Worm (Caenorhabditis elegans) whole organism, L1 larva: ENCODE measurements around the gene tra-4.

Experiments
- C04F5.9 ChIP-seq: sonication (generic microtip); optimal IDR thresholded peaks from 2 replicates; lab custom pipeline; 2016; ENCODE audit warnings: missing genetic modification characterization, missing compliant biosample characterization
- C16A3.4 ChIP-seq: fragments of 150-350 bp; optimal IDR thresholded peaks from 2 replicates; lab custom pipeline; 2014; ENCODE audit warnings: missing biosample characterization, missing genetic modification characterization
- F16B12.6 ChIP-seq: fragments of 150-350 bp; optimal IDR thresholded peaks from 2 replicates; lab custom pipeline; 2014; ENCODE audit warnings: missing biosample characterization, missing genetic modification characterization
- Y116A8C.19 ChIP-seq: sonication (generic microtip); optimal IDR thresholded peaks from 2 replicates; lab custom pipeline; 2016; ENCODE audit warnings: missing compliant biosample characterization, missing genetic modification characterization, borderline replicate concordance
- alr-1 ChIP-seq: fragments of 200-800 bp; sonication (Bioruptor generic); optimal IDR thresholded peaks from 2 replicates; lab custom pipeline; 2018; ENCODE audit warnings: borderline replicate concordance, mild to moderate bottlenecking, missing genetic modification characterization, missing compliant biosample characterization
- ama-1 ChIP-seq: fragments of 150-350 bp; optimal IDR thresholded peaks from 2 replicates; lab custom pipeline; 2014
- ceh-8 ChIP-seq: fragments of 200-800 bp; sonication (Bioruptor generic); optimal IDR thresholded peaks from 2 replicates; lab custom pipeline; 2018; ENCODE audit warnings: mild to moderate bottlenecking, missing genetic modification characterization, moderate library complexity, missing compliant biosample characterization
- ceh-82 ChIP-seq, 3 experiments: fragments of 150-350 bp in 1 of 3; sonication (generic microtip) in 2 of 3; optimal IDR thresholded peaks; 2 replicates each; lab custom pipeline; 2014 to 2017; ENCODE audit warnings: missing biosample characterization in 3 of 3, missing genetic modification characterization in 3 of 3
- ceh-88 ChIP-seq: fragments of 200-800 bp; sonication (Bioruptor generic); IDR thresholded peaks from 2 replicates; pipeline ENCODE4 v1.3.6; 2022; ENCODE audit warnings: missing genetic modification characterization, missing compliant biosample characterization
- ces-1 ChIP-seq: fragments of 150-350 bp; optimal IDR thresholded peaks from 2 replicates; lab custom pipeline; 2014; ENCODE audit warnings: missing biosample characterization, missing genetic modification reagents, missing genetic modification characterization
- dpl-1 ChIP-seq, 3 experiments: fragments of 150-350 bp in 2 of 3; sonication (generic microtip) in 1 of 3; optimal IDR thresholded peaks; 2 replicates each; lab custom pipeline; 2014 to 2017; ENCODE audit warnings: missing biosample characterization in 3 of 3, missing genetic modification characterization in 3 of 3, missing genetic modification reagents in 3 of 3
- dsc-1 ChIP-seq: sonication (generic microtip); optimal IDR thresholded peaks from 2 replicates; lab custom pipeline; 2016; ENCODE audit warnings: mild to moderate bottlenecking, missing genetic modification characterization, missing compliant biosample characterization
- efl-1 ChIP-seq, 4 experiments: fragments of 150-350 bp; optimal IDR thresholded peaks in 3 of 4; peaks in 1 of 4; 1 replicate in 1 of 4; 2 replicates in 3 of 4; lab custom pipeline; 2014; ENCODE audit warnings: missing biosample characterization in 2 of 4, missing genetic modification characterization in 2 of 4, missing genetic modification reagents in 2 of 4
- efl-3 ChIP-seq: fragments of 200-800 bp; sonication (Bioruptor generic); optimal IDR thresholded peaks from 2 replicates; lab custom pipeline; 2018; ENCODE audit warnings: mild to moderate bottlenecking, missing genetic modification characterization, missing compliant biosample characterization
- elt-2 ChIP-seq: sonication (generic microtip); optimal IDR thresholded peaks from 2 replicates; lab custom pipeline; 2016; ENCODE audit warnings: missing genetic modification characterization, mild to moderate bottlenecking, inconsistent platforms, missing compliant biosample characterization, missing genetic modification reagents
- ets-5 ChIP-seq: fragments of 200-800 bp; sonication (Bioruptor generic); IDR thresholded peaks from 2 replicates; pipeline ENCODE4 v1.3.6; 2022; ENCODE audit warnings: missing genetic modification characterization, missing compliant biosample characterization
- fkh-10 ChIP-seq: sonication (generic microtip); optimal IDR thresholded peaks from 2 replicates; lab custom pipeline; 2017; ENCODE audit warnings: missing biosample characterization, missing genetic modification reagents, missing genetic modification characterization
- fos-1 ChIP-seq: fragments of 150-350 bp; optimal IDR thresholded peaks from 2 replicates; lab custom pipeline; 2014; ENCODE audit warnings: missing biosample characterization, missing genetic modification characterization
- grh-1 ChIP-seq: fragments of 200-800 bp; sonication (Bioruptor generic); IDR thresholded peaks from 2 replicates; pipeline ENCODE4 v1.3.6; 2022; ENCODE audit warnings: missing genetic modification reagents, missing genetic modification characterization, missing compliant biosample characterization
- hlh-4 ChIP-seq: sonication (generic microtip); optimal IDR thresholded peaks from 2 replicates; lab custom pipeline; 2016; ENCODE audit warnings: mild to moderate bottlenecking, missing genetic modification characterization, missing compliant biosample characterization
- hpl-2 ChIP-seq: fragments of 150-350 bp; optimal IDR thresholded peaks from 2 replicates; lab custom pipeline; 2014; ENCODE audit warnings: missing biosample characterization, missing genetic modification reagents, missing genetic modification characterization
- irx-1 ChIP-seq: sonication (generic microtip); optimal IDR thresholded peaks from 2 replicates; lab custom pipeline; 2016; ENCODE audit warnings: missing genetic modification characterization, missing compliant biosample characterization
- isw-1 ChIP-seq: fragments of 200-800 bp; sonication (Bioruptor generic); IDR thresholded peaks from 2 replicates; pipeline ENCODE4 v1.3.6; 2022; ENCODE audit warnings: missing genetic modification characterization, missing compliant biosample characterization
- lin-14 ChIP-seq: fragments of 200-800 bp; sonication (Bioruptor generic); optimal IDR thresholded peaks from 2 replicates; lab custom pipeline; 2018; ENCODE audit warnings: mild to moderate bottlenecking, missing genetic modification characterization, moderate library complexity, missing compliant biosample characterization
- lin-35 ChIP-seq, 2 experiments: fragments of 150-350 bp; optimal IDR thresholded peaks; 2 replicates each; lab custom pipeline; 2014; ENCODE audit warnings: missing biosample characterization in 2 of 2, missing genetic modification characterization in 2 of 2, missing genetic modification reagents in 2 of 2
- lin-39 ChIP-seq: fragments of 150-350 bp; optimal IDR thresholded peaks from 2 replicates; lab custom pipeline; 2014; ENCODE audit warnings: missing biosample characterization, missing genetic modification reagents, missing genetic modification characterization
- mab-9 ChIP-seq: fragments of 200-800 bp; sonication (Bioruptor generic); IDR thresholded peaks from 2 replicates; pipeline ENCODE4 v1.3.6; 2022; ENCODE audit warnings: missing genetic modification reagents, missing genetic modification characterization, missing compliant biosample characterization
- mep-1 ChIP-seq: fragments of 150-350 bp; optimal IDR thresholded peaks from 2 replicates; lab custom pipeline; 2014; ENCODE audit warnings: missing biosample characterization, missing genetic modification characterization
- nhr-11 ChIP-seq: fragments of 150-350 bp; optimal IDR thresholded peaks from 2 replicates; lab custom pipeline; 2014; ENCODE audit warnings: missing biosample characterization, missing genetic modification characterization
- nhr-12 ChIP-seq: sonication (generic microtip); optimal IDR thresholded peaks from 2 replicates; lab custom pipeline; 2017; ENCODE audit warnings: missing biosample characterization, missing genetic modification characterization
- nhr-19 ChIP-seq: fragments of 200-800 bp; sonication (Bioruptor generic); conservative IDR thresholded peaks from 2 replicates; pipeline ENCODE4 v1.3.6; 2022; ENCODE audit warnings: missing genetic modification characterization, missing compliant biosample characterization
- nhr-47 ChIP-seq: sonication (generic microtip); optimal IDR thresholded peaks from 2 replicates; lab custom pipeline; 2016; ENCODE audit warnings: mild to moderate bottlenecking, missing genetic modification characterization, moderate library complexity, missing compliant biosample characterization
- nhr-76 ChIP-seq: sonication (generic microtip); optimal IDR thresholded peaks from 2 replicates; lab custom pipeline; 2017; ENCODE audit warnings: missing biosample characterization, missing genetic modification characterization
- nhr-77 ChIP-seq: fragments of 150-350 bp; optimal IDR thresholded peaks from 2 replicates; lab custom pipeline; 2014; ENCODE audit warnings: missing biosample characterization, missing genetic modification characterization
- nhr-84 ChIP-seq: sonication (generic microtip); optimal IDR thresholded peaks from 2 replicates; lab custom pipeline; 2017; ENCODE audit warnings: missing biosample characterization, missing genetic modification characterization
- nhr-85 ChIP-seq: sonication (generic microtip); peaks from one replicate; lab custom pipeline; 2016; ENCODE audit warnings: missing genetic modification characterization, inconsistent platforms, missing compliant biosample characterization
- nhr-90 ChIP-seq: sonication (generic microtip); optimal IDR thresholded peaks from 2 replicates; lab custom pipeline; 2016; ENCODE audit warnings: mild to moderate bottlenecking, missing genetic modification characterization, missing compliant biosample characterization; ENCODE audit not compliant: poor library complexity
- pag-3 ChIP-seq: sonication (generic microtip); optimal IDR thresholded peaks from 2 replicates; lab custom pipeline; 2017; ENCODE audit warnings: missing genetic modification characterization, mild to moderate bottlenecking, missing compliant biosample characterization, antibody characterized with exemption, borderline replicate concordance; ENCODE audit not compliant: insufficient read depth
- pax-3 ChIP-seq: fragments of 200-800 bp; sonication (Bioruptor generic); optimal IDR thresholded peaks from 2 replicates; lab custom pipeline; 2018; ENCODE audit warnings: mild to moderate bottlenecking, missing genetic modification characterization, moderate library complexity, missing compliant biosample characterization
- pqm-1 ChIP-seq: sonication (generic microtip); optimal IDR thresholded peaks from 3 replicates; lab custom pipeline; 2017; ENCODE audit warnings: missing biosample characterization, missing genetic modification characterization
- skn-1 ChIP-seq: fragments of 150-350 bp; optimal IDR thresholded peaks from 2 replicates; lab custom pipeline; 2014; ENCODE audit warnings: missing biosample characterization, missing genetic modification characterization
- snpc-4 ChIP-seq: fragments of 150-350 bp; optimal IDR thresholded peaks from 2 replicates; lab custom pipeline; 2014; ENCODE audit warnings: missing biosample characterization, missing genetic modification characterization
- snu-23 ChIP-seq: sonication (generic microtip); optimal IDR thresholded peaks from 2 replicates; lab custom pipeline; 2016; ENCODE audit warnings: missing genetic modification characterization, missing compliant biosample characterization
- sox-4 ChIP-seq: sonication (generic microtip); optimal IDR thresholded peaks from 2 replicates; lab custom pipeline; 2016; ENCODE audit warnings: missing genetic modification characterization, missing compliant biosample characterization
- sptf-1 ChIP-seq: fragments of 150-350 bp; optimal IDR thresholded peaks from 2 replicates; lab custom pipeline; 2014; ENCODE audit warnings: missing biosample characterization, missing genetic modification characterization
- sup-37 ChIP-seq: fragments of 200-800 bp; sonication (Bioruptor generic); optimal IDR thresholded peaks from 2 replicates; lab custom pipeline; 2018; ENCODE audit warnings: mild to moderate bottlenecking, missing genetic modification characterization, missing compliant biosample characterization
- tbx-2 ChIP-seq: sonication (generic microtip); optimal IDR thresholded peaks from 2 replicates; lab custom pipeline; 2016; ENCODE audit warnings: missing genetic modification characterization, missing compliant biosample characterization
- tlp-1 ChIP-seq: fragments of 150-350 bp; optimal IDR thresholded peaks from 2 replicates; lab custom pipeline; 2014; ENCODE audit warnings: missing biosample characterization, missing genetic modification characterization
- unc-130 ChIP-seq: fragments of 150-350 bp; optimal IDR thresholded peaks from 2 replicates; lab custom pipeline; 2017; ENCODE audit warnings: missing biosample characterization, missing genetic modification characterization, inconsistent platforms
- unc-30 ChIP-seq: sonication (generic microtip); optimal IDR thresholded peaks from 2 replicates; lab custom pipeline; 2017; ENCODE audit warnings: missing biosample characterization, missing genetic modification characterization
- xbp-1 ChIP-seq: sonication (generic microtip); optimal IDR thresholded peaks from 2 replicates; lab custom pipeline; 2016; ENCODE audit warnings: missing genetic modification characterization, missing compliant biosample characterization
- zag-1 ChIP-seq: fragments of 150-350 bp; optimal IDR thresholded peaks from 2 replicates; lab custom pipeline; 2014; ENCODE audit warnings: missing biosample characterization, missing genetic modification characterization
- ztf-11 ChIP-seq, 2 experiments: sonication (generic microtip); optimal IDR thresholded peaks; 2 replicates each; lab custom pipeline; 2016 to 2017; ENCODE audit warnings: missing genetic modification characterization in 2 of 2, missing biosample characterization in 1 of 2, missing compliant biosample characterization in 1 of 2

The tra-4 gene

ce11 chrX:2885318-2885908, 28.0 kb upstream of the tra-4 start, which contains the start of gene vang-1:
Gene vang-1, plus strand, starts transcription at chrX:2885858.
- no peak for TF ChIP-seq pag-3 (tag; lab: Kevin White, UChicago)
- TF ChIP-seq lin-39 (tag; lab: Kevin White, UChicago), result no peak
- TF ChIP-seq mep-1 (tag; lab: Kevin White, UChicago), result peak; percentile 20
- peak; percentile 52 for TF ChIP-seq nhr-85 (tag; lab: Kevin White, UChicago)
- peak; percentile 77 for TF ChIP-seq lin-14
- TF ChIP-seq nhr-11 (tag; lab: Kevin White, UChicago), result no peak
- TF ChIP-seq pqm-1 (tag; lab: Kevin White, UChicago), result no peak
- TF ChIP-seq sox-4 (tag; lab: Kevin White, UChicago), result no peak
- TF ChIP-seq fkh-10 (GFP tag; lab: Kevin White, UChicago), result no peak
- TF ChIP-seq unc-30 (tag; lab: Kevin White, UChicago), result no peak
- TF ChIP-seq grh-1 (GFP tag; lab: Robert Waterston, UW), result no peak
- no peak for TF ChIP-seq efl-1 (optimal IDR thresholded peaks at IDR 0.05; lab: Kevin White, UChicago)
- TF ChIP-seq efl-1 (GFP tag; optimal IDR thresholded peaks at IDR 0.05 in 1 of 2; lab: Kevin White, UChicago), result peak in 1 of 2 experiments; percentile 81
- TF ChIP-seq snpc-4 (tag; lab: Kevin White, UChicago), result no peak
- TF ChIP-seq ama-1 (lab: Kevin White, UChicago), result no peak
- no peak for TF ChIP-seq C16A3.4 (tag; lab: Kevin White, UChicago)
- TF ChIP-seq irx-1, result no peak
- peak; percentile 1 for TF ChIP-seq skn-1 (tag; lab: Kevin White, UChicago)
- TF ChIP-seq elt-2 (tag; lab: Kevin White, UChicago), result no peak
- TF ChIP-seq efl-3 (GFP tag; lab: Kevin White, UChicago), result no peak
- TF ChIP-seq C04F5.9 (tag; lab: Kevin White, UChicago), result no peak
- TF ChIP-seq snu-23 (GFP tag; lab: Kevin White, UChicago), result peak; percentile 44
- no peak for TF ChIP-seq unc-130 (tag; lab: Kevin White, UChicago)
- TF ChIP-seq hlh-4, result no peak
- no peak for TF ChIP-seq ceh-8 (GFP tag; lab: Kevin White, UChicago)
- TF ChIP-seq nhr-90, result no peak
- no peak for TF ChIP-seq nhr-84 (tag; lab: Kevin White, UChicago)
- no peak for TF ChIP-seq nhr-77 (tag; lab: Kevin White, UChicago)
- no peak for TF ChIP-seq alr-1
- TF ChIP-seq F16B12.6 (tag; lab: Kevin White, UChicago), result no peak
- peak; percentile 16 for TF ChIP-seq dsc-1 (tag; lab: Kevin White, UChicago)
- TF ChIP-seq pax-3 (tag; lab: Kevin White, UChicago), result no peak
- no peak for TF ChIP-seq fos-1 (tag; lab: Kevin White, UChicago)
- no peak for TF ChIP-seq sptf-1 (tag; lab: Kevin White, UChicago)
- no peak for TF ChIP-seq ceh-88
- no peak for TF ChIP-seq zag-1
- no peak for TF ChIP-seq nhr-19 (GFP tag; lab: Robert Waterston, UW)
- TF ChIP-seq sup-37 (GFP tag; lab: Kevin White, UChicago), result no peak
- peak; percentile 23 for TF ChIP-seq nhr-47 (tag; lab: Kevin White, UChicago)
- TF ChIP-seq Y116A8C.19 (tag; lab: Kevin White, UChicago), result no peak
- peak; percentile 2 for TF ChIP-seq tbx-2 (tag; lab: Kevin White, UChicago)
- no peak for TF ChIP-seq tlp-1 (tag; lab: Kevin White, UChicago)
- TF ChIP-seq isw-1, result no peak
- no peak for TF ChIP-seq nhr-12 (tag; lab: Kevin White, UChicago)
- TF ChIP-seq ets-5, result no peak
- no peak for TF ChIP-seq lin-35 (GFP tag; optimal IDR thresholded peaks at IDR 0.05; lab: Kevin White, UChicago)
- TF ChIP-seq xbp-1, result no peak
- TF ChIP-seq nhr-76, result no peak
- TF ChIP-seq hpl-2 (GFP tag; lab: Kevin White, UChicago), result no peak
- no peak for TF ChIP-seq dpl-1 (GFP tag; optimal IDR thresholded peaks at IDR 0.05; lab: Kevin White, UChicago)
- TF ChIP-seq ceh-82 (tag; optimal IDR thresholded peaks at IDR 0.05; lab: Kevin White, UChicago), result peak in 1 of 3 experiments; percentile 41
- 0 out of 2 replicates have a peak, but pooled peaks have one; percentile 27 for TF ChIP-seq mab-9 (GFP tag; lab: Robert Waterston, UW)
- TF ChIP-seq ces-1 (GFP tag; lab: Kevin White, UChicago), result no peak
- TF ChIP-seq ztf-11 (tag; optimal IDR thresholded peaks at IDR 0.05; lab: Kevin White, UChicago), result peak in 1 of 2 experiments; percentile 36
